Fruit fly (Drosophila melanogaster) whole organism, embryonic: ENCODE results near the gene CG13123.

ENCODE experiments used
- Antp ChIP-seq: fragments of 200-800 bp; sonication (Bioruptor generic); optimal IDR thresholded peaks from 3 replicates; lab custom pipeline; 2016; ENCODE audit warnings: missing biosample characterization, missing genetic modification characterization
- Awh ChIP-seq: fragments of 200-800 bp; sonication (Bioruptor generic); IDR thresholded peaks from 2 replicates; pipeline ENCODE4, ENCODE4 v1.3.6; 2022; ENCODE audit warnings: missing biosample characterization, missing genetic modification characterization
- BtbVII ChIP-seq: fragments of 200-800 bp; sonication (Bioruptor generic); optimal IDR thresholded peaks from 3 replicates; lab custom pipeline; 2017; ENCODE audit warnings: missing biosample characterization, mild to moderate bottlenecking, missing genetic modification characterization
- CG11093 ChIP-seq: fragments of 200-800 bp; sonication (Bioruptor generic); IDR thresholded peaks from 3 replicates; pipeline ENCODE4 v1.3.6; 2022; ENCODE audit warnings: missing biosample characterization, missing genetic modification characterization
- CG11247 ChIP-seq: fragments of 200-800 bp; sonication (Bioruptor generic); IDR thresholded peaks from 2 replicates; pipeline ENCODE4 v1.3.6; 2022; ENCODE audit warnings: missing biosample characterization, missing genetic modification characterization
- CG12071 ChIP-seq: fragments of 200-800 bp; sonication (Bioruptor generic); optimal IDR thresholded peaks from 3 replicates; lab custom pipeline; 2018; ENCODE audit warnings: missing biosample characterization, mild to moderate bottlenecking, missing genetic modification characterization
- CG12391 ChIP-seq: fragments of 200-800 bp; sonication (Bioruptor generic); optimal IDR thresholded peaks from 3 replicates; lab custom pipeline; 2018; ENCODE audit warnings: missing biosample characterization, mild to moderate bottlenecking, missing genetic modification characterization, moderate library complexity
- CG13296 ChIP-seq: fragments of 200-800 bp; sonication (Bioruptor generic); optimal IDR thresholded peaks from 3 replicates; lab custom pipeline; 2018; ENCODE audit warnings: missing biosample characterization, mild to moderate bottlenecking, missing genetic modification characterization
- CG13775 ChIP-seq: fragments of 200-800 bp; sonication (Bioruptor generic); optimal IDR thresholded peaks from 3 replicates; lab custom pipeline; 2017; ENCODE audit warnings: missing biosample characterization, mild to moderate bottlenecking, missing genetic modification characterization
- CG15073 ChIP-seq: fragments of 200-800 bp; sonication (Bioruptor generic); optimal IDR thresholded peaks from 2 replicates; lab custom pipeline; 2016; ENCODE audit warnings: missing biosample characterization, missing genetic modification characterization
- CG17361 ChIP-seq: fragments of 200-800 bp; sonication (Bioruptor generic); IDR thresholded peaks from 3 replicates; pipeline ENCODE4 v1.3.6; 2022; ENCODE audit warnings: missing biosample characterization, missing genetic modification characterization
- CG17912 ChIP-seq: fragments of 200-800 bp; sonication (Bioruptor generic); optimal IDR thresholded peaks from 2 replicates; lab custom pipeline; 2018; ENCODE audit warnings: missing biosample characterization, mild to moderate bottlenecking, missing genetic modification characterization
- CG1832 ChIP-seq: fragments of 200-800 bp; sonication (Bioruptor generic); optimal IDR thresholded peaks from 2 replicates; lab custom pipeline; 2017; ENCODE audit warnings: missing biosample characterization, mild to moderate bottlenecking, missing genetic modification characterization, inconsistent platforms
- CG2120 ChIP-seq: fragments of 200-800 bp; sonication (Bioruptor generic); optimal IDR thresholded peaks from 3 replicates; lab custom pipeline; 2016; ENCODE audit warnings: missing biosample characterization, missing genetic modification characterization
- CG30020 ChIP-seq: fragments of 200-800 bp; optimal IDR thresholded peaks from 2 replicates; lab custom pipeline; 2019; ENCODE audit warnings: missing biosample characterization, mild to moderate bottlenecking, missing genetic modification characterization, moderate library complexity
- CG30431 ChIP-seq: fragments of 200-800 bp; sonication (Bioruptor generic); optimal IDR thresholded peaks from 2 replicates; lab custom pipeline; 2017; ENCODE audit warnings: missing biosample characterization, missing genetic modification characterization
- CG31441 ChIP-seq: fragments of 200-800 bp; sonication (Bioruptor generic); IDR thresholded peaks from 2 replicates; pipeline ENCODE4 v1.3.6; 2022; ENCODE audit warnings: missing biosample characterization, missing genetic modification characterization
- CG32532 ChIP-seq: fragments of 200-800 bp; sonication (Bioruptor generic); IDR thresholded peaks from 2 replicates; pipeline ENCODE4 v1.3.6; 2022; ENCODE audit warnings: missing biosample characterization, missing genetic modification characterization
- CG7786 ChIP-seq: fragments of 200-800 bp; sonication (Bioruptor generic); optimal IDR thresholded peaks from 2 replicates; lab custom pipeline; 2016; ENCODE audit warnings: missing biosample characterization, missing genetic modification characterization
- CG7963 ChIP-seq: fragments of 200-800 bp; sonication (Bioruptor generic); IDR thresholded peaks from 3 replicates; pipeline ENCODE4 v1.3.6; 2022; ENCODE audit warnings: missing biosample characterization, missing genetic modification characterization; ENCODE audit not compliant: partially characterized antibody
- CG9437 ChIP-seq: fragments of 200-800 bp; sonication (Bioruptor generic); optimal IDR thresholded peaks from 2 replicates; lab custom pipeline; 2018; ENCODE audit warnings: missing biosample characterization, mild to moderate bottlenecking, missing genetic modification characterization
- D19B ChIP-seq: fragments of 200-800 bp; sonication (Bioruptor generic); optimal IDR thresholded peaks from 2 replicates; lab custom pipeline; 2017; ENCODE audit warnings: missing biosample characterization, mild to moderate bottlenecking, missing genetic modification characterization
- Dbx ChIP-seq: fragments of 200-800 bp; sonication (Bioruptor generic); IDR thresholded peaks from 3 replicates; pipeline ENCODE4 v1.3.6; 2022; ENCODE audit warnings: missing biosample characterization, missing genetic modification characterization
- Drgx ChIP-seq: fragments of 200-800 bp; sonication (Bioruptor generic); IDR thresholded peaks from 2 replicates; pipeline ENCODE4 v1.3.6; 2022; ENCODE audit warnings: missing biosample characterization, missing genetic modification characterization
- Ets65A ChIP-seq: fragments of 200-800 bp; sonication (Bioruptor generic); peaks from one replicate; lab custom pipeline; 2016; ENCODE audit warnings: missing biosample characterization, missing genetic modification characterization
- Lim3 ChIP-seq: fragments of 200-800 bp; sonication (Bioruptor generic); IDR thresholded peaks from 2 replicates; pipeline ENCODE4 v1.3.6; 2022; ENCODE audit warnings: missing biosample characterization, missing genetic modification characterization
- Med ChIP-seq: fragments of 200-800 bp; sonication (Bioruptor generic); peaks from one replicate; lab custom pipeline; 2016; ENCODE audit warnings: missing biosample characterization, missing genetic modification characterization, mild to moderate bottlenecking, inconsistent platforms, moderate library complexity
- Myb ChIP-seq: fragments of 200-800 bp; sonication (Bioruptor generic); optimal IDR thresholded peaks from 2 replicates; lab custom pipeline; 2016; ENCODE audit warnings: missing biosample characterization, missing genetic modification characterization
- Oli ChIP-seq: fragments of 200-800 bp; sonication (Bioruptor generic); optimal IDR thresholded peaks from 2 replicates; lab custom pipeline; 2018; ENCODE audit warnings: missing biosample characterization, mild to moderate bottlenecking, missing genetic modification characterization, moderate library complexity
- Xbp1 ChIP-seq: fragments of 200-800 bp; sonication (Bioruptor generic); optimal IDR thresholded peaks from 3 replicates; lab custom pipeline; 2016; ENCODE audit warnings: missing biosample characterization, mild to moderate bottlenecking, missing genetic modification characterization
- cg ChIP-seq: fragments of 200-800 bp; sonication (Bioruptor generic); optimal IDR thresholded peaks from 3 replicates; lab custom pipeline; 2019; ENCODE audit warnings: missing biosample characterization, mild to moderate bottlenecking, missing genetic modification characterization, moderate library complexity
- crol ChIP-seq: fragments of 200-800 bp; sonication (Bioruptor generic); IDR thresholded peaks from 2 replicates; pipeline ENCODE4 v1.3.6; 2022; ENCODE audit warnings: missing biosample characterization, missing genetic modification characterization
- dpn ChIP-seq, 2 experiments: fragments of 200-800 bp; sonication (Bioruptor generic); optimal IDR thresholded peaks; 3 replicates each; lab custom pipeline; 2016; ENCODE audit warnings: missing biosample characterization in 2 of 2, missing genetic modification characterization in 2 of 2
- exex ChIP-seq: fragments of 200-800 bp; sonication (Bioruptor generic); optimal IDR thresholded peaks from 4 replicates; lab custom pipeline; 2018; ENCODE audit warnings: missing biosample characterization, mild to moderate bottlenecking, missing genetic modification characterization, moderate library complexity
- fd64A ChIP-seq: fragments of 200-800 bp; sonication (Bioruptor generic); optimal IDR thresholded peaks from 3 replicates; lab custom pipeline; 2018; ENCODE audit warnings: missing biosample characterization, mild to moderate bottlenecking, missing genetic modification characterization
- grau ChIP-seq: fragments of 200-800 bp; optimal IDR thresholded peaks from 3 replicates; lab custom pipeline; 2019; ENCODE audit warnings: missing biosample characterization, mild to moderate bottlenecking, missing genetic modification characterization, moderate library complexity
- hb ChIP-seq: fragments of 200-800 bp; sonication (Bioruptor generic); IDR thresholded peaks from 3 replicates; pipeline ENCODE4 v1.3.6; 2022; ENCODE audit warnings: missing biosample characterization, missing genetic modification characterization; ENCODE audit not compliant: partially characterized antibody
- hbn ChIP-seq: fragments of 200-800 bp; sonication (Bioruptor generic); IDR thresholded peaks from 2 replicates; pipeline ENCODE4 v1.3.6; 2022; ENCODE audit warnings: missing biosample characterization, missing genetic modification characterization; ENCODE audit not compliant: partially characterized antibody
- lab ChIP-seq: fragments of 200-800 bp; sonication (Bioruptor generic); optimal IDR thresholded peaks from 3 replicates; lab custom pipeline; 2017; ENCODE audit warnings: missing biosample characterization, missing genetic modification characterization, mild to moderate bottlenecking, moderate library complexity, missing genetic modification reagents
- p53 ChIP-seq: fragments of 200-800 bp; sonication (Bioruptor generic); optimal IDR thresholded peaks from 2 replicates; lab custom pipeline; 2016; ENCODE audit warnings: missing biosample characterization, missing genetic modification characterization
- pan ChIP-seq, 4 experiments: fragments of >200 bp in 3 of 4; fragments of 200-800 bp in 1 of 4; sonication (Bioruptor generic) in 1 of 4; optimal IDR thresholded peaks in 3 of 4; IDR thresholded peaks in 1 of 4; 2 replicates each; pipeline versions ENCODE4 v1.3.6 to Lab custom; 2017 to 2022; ENCODE audit warnings: missing biosample characterization in 2 of 4, missing genetic modification characterization in 2 of 4, mixed read lengths in 1 of 4
- pros ChIP-seq: fragments of 200-800 bp; sonication (Bioruptor generic); optimal IDR thresholded peaks from 3 replicates; lab custom pipeline; 2019; ENCODE audit warnings: missing biosample characterization, mild to moderate bottlenecking, missing genetic modification characterization, moderate library complexity
- ranshi ChIP-seq: fragments of 200-800 bp; sonication (Bioruptor generic); IDR thresholded peaks from 2 replicates; pipeline ENCODE4 v1.3.6; 2022; ENCODE audit warnings: missing biosample characterization, missing genetic modification characterization
- sd ChIP-seq: fragments of 200-800 bp; sonication (Bioruptor generic); optimal IDR thresholded peaks from 3 replicates; lab custom pipeline; 2018; ENCODE audit warnings: missing biosample characterization, mild to moderate bottlenecking, missing genetic modification characterization, moderate library complexity
- sens ChIP-seq: fragments of 200-800 bp; sonication (Bioruptor generic); peaks from one replicate; lab custom pipeline; 2016; ENCODE audit warnings: missing biosample characterization, missing genetic modification characterization
- seq ChIP-seq: fragments of 200-800 bp; sonication (Bioruptor generic); IDR thresholded peaks from 2 replicates; pipeline ENCODE4 v1.3.6; 2022; ENCODE audit warnings: missing biosample characterization, missing genetic modification characterization
- sob ChIP-seq: fragments of 200-800 bp; sonication (Bioruptor generic); IDR thresholded peaks from 2 replicates; pipeline ENCODE4 v1.3.6; 2022; ENCODE audit warnings: missing biosample characterization, missing genetic modification characterization
- zf30C ChIP-seq: fragments of 200-800 bp; sonication (Bioruptor generic); optimal IDR thresholded peaks from 3 replicates; lab custom pipeline; 2018; ENCODE audit warnings: missing biosample characterization, mild to moderate bottlenecking, missing genetic modification characterization
- zfh2 ChIP-seq: fragments of 200-800 bp; sonication (Bioruptor generic); optimal IDR thresholded peaks from 2 replicates; lab custom pipeline; 2016; ENCODE audit warnings: missing biosample characterization, missing genetic modification characterization

CG13123 gene

DNA sequence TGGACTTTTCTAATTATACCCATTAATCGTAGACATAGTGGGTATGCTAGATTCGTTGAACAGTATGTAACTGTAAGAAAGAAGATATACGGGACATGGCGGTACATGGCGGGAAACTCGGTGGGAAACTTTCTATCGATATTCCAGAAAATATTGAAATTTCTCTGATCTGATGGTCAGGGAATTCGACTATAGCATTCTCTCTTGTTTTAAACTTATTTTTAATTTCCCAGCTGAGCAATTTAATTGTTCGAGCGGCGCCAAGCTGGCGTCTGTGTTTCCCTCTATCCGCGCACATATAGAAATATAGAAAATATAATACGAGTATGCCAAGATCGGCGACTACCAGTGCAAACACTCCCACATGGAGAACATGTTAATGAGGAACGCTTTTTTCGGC lies 13.8 kb downstream of the CG13123 start (continued):
- TF ChIP-seq CG13775 (GFP tag; lab: Kevin White, UChicago) (peak; percentile 9), zfh2 (GFP tag; lab: Kevin White, UChicago) (peak; percentile 60), Oli (tag; lab: Kevin White, UChicago) (peak; percentile 1), CG13296 (GFP tag; lab: Kevin White, UChicago) (peak; percentile 0), Dbx (0 out of 3 replicates have a peak, but pooled peaks have one; percentile 16), Med (peak; percentile 87), crol (GFP tag; lab: Robert Waterston, UW) (no peak), BtbVII (GFP tag; lab: Kevin White, UChicago) (no peak), sob (GFP tag; lab: Robert Waterston, UW) (0 out of 2 replicates have a peak, but pooled peaks have one; percentile 6), CG12391 (tag; lab: Kevin White, UChicago) (peak; percentile 16), CG15073 (GFP tag; lab: Kevin White, UChicago) (no peak), fd64A (GFP tag; lab: Kevin White, UChicago) (no peak), Myb (GFP tag; lab: Kevin White, UChicago) (peak; percentile 31), lab (GFP tag; lab: Kevin White, UChicago) (peak; percentile 34), D19B (GFP tag; lab: Kevin White, UChicago) (peak; percentile 62), grau (peak; percentile 52), seq (GFP tag; lab: Robert Waterston, UW) (0 out of 2 replicates have a peak, but pooled peaks have one; percentile 41), CG2120 (GFP tag; lab: Kevin White, UChicago) (peak; percentile 73), Drgx (GFP tag; lab: Robert Waterston, UW) (0 out of 2 replicates have a peak, but pooled peaks have one; percentile 12), dpn (GFP tag; optimal IDR thresholded peaks at IDR 0.05; lab: Kevin White, UChicago) (peak in 1 of 2 experiments; percentile 28), CG30431 (GFP tag; lab: Kevin White, UChicago) (peak; percentile 14), CG1832 (GFP tag; lab: Kevin White, UChicago) (no peak), Ets65A (GFP tag; lab: Kevin White, UChicago) (peak; percentile 83), CG7786 (GFP tag; lab: Kevin White, UChicago) (peak; percentile 30), Xbp1 (GFP tag; lab: Kevin White, UChicago) (peak; percentile 29), CG11247 (0 out of 2 replicates have a peak, but pooled peaks have one; percentile 13), sd (tag; lab: Kevin White, UChicago) (peak; percentile 44), CG17361 (GFP tag; lab: Robert Waterston, UW) (0 out of 3 replicates have a peak, but pooled peaks have one; percentile 15)

DNA sequence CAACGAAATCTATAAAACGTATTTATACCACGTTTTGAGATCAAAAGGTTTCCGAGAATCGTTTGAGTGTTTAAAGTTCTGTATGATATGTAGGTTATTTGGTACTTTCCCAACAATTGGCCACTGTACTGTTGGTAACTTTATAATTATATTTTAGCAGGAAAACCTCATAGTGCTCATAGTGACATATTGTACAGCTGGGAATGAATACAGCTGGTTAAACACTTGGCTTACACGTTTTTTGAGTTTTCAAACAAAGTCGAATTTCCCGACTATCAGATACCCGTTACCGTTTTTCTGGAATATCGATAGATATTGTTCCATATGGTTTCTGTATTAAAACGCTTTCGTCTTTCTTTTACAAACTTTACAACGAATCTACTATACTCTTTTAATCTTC lies 14.5 kb downstream of the CG13123 start:
- TF ChIP-seq exex (tag; lab: Kevin White, UChicago) (no peak), Med (peak; percentile 60), sens (GFP tag; lab: Kevin White, UChicago) (peak; percentile 62)

DNA sequence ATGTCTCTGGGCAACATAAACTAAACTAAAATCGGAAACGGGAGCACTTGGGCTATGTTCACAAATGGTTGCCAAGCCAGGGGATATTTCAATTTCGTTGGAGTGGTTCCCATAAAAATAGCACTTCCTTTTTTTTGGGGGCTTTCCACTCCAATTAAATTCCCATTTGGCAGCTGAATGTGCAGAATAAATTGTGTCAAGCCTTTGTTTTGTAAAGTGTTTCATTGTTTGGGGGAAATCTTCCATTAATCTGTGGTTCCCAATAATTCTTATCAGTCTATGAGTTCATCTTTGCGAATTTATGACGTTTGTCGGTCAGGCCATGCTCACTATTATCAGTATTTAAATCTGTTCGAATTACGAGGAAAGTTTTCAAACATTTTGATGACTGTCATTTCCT lies 15.0 kb downstream of the CG13123 start:
- TF ChIP-seq Antp (no peak), CG30020 (tag; lab: Kevin White, UChicago) (no peak), CG9437 (GFP tag; lab: Kevin White, UChicago) (no peak), CG17912 (GFP tag; lab: Kevin White, UChicago) (no peak), Awh (GFP tag; lab: Robert Waterston, UW) (no peak), pan (optimal IDR thresholded peaks at IDR 0.05; lab: Kevin White, UChicago) (no peak), pan (GFP tag; optimal IDR thresholded peaks at IDR 0.05 in 1 of 2, IDR thresholded peaks at IDR 0.05 in 1 of 2) (no peak), hbn (GFP tag; lab: Robert Waterston, UW) (no peak), CG7963 (GFP tag; lab: Robert Waterston, UW) (no peak), Lim3 (no peak), CG32532 (GFP tag; lab: Robert Waterston, UW) (no peak), zf30C (GFP tag; lab: Kevin White, UChicago) (no peak), pros (no peak), hb (no peak), CG11093 (no peak), CG31441 (GFP tag; lab: Robert Waterston, UW) (no peak), ranshi (GFP tag; lab: Robert Waterston, UW) (no peak), cg (GFP tag; lab: Kevin White, UChicago) (no peak), CG12071 (GFP tag; lab: Kevin White, UChicago) (no peak), p53 (GFP tag; lab: Kevin White, UChicago) (no peak)
